Worm (Caenorhabditis elegans): Measurements from ENCODE around the gene coh-3.

DNA sequence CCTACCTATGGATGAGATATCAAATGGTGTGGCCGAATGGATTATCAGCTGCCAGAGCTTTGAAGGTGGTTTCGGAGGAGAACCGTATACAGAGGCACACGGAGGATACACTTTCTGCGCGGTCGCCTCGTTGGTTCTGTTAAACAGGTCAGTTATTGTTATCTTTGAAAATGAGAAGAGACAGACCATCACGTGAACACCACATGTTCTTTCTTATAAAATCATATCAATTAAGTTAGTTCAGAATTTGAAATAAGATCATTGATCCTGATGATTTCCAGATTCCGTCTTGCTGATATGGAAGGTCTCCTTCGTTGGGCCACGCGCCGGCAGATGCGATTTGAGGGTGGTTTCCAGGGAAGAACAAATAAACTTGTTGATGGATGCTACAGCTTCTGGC, 8.6 kb upstream of the coh-3 start:
- TF ChIP-seq sea-2 (GFP tag; IDR thresholded peaks at IDR 0.05) = no peak
- TF ChIP-seq zim-3 (tag; optimal IDR thresholded peaks at IDR 0.05) = no peak
- TF ChIP-seq snpc-4 (GFP tag; optimal IDR thresholded peaks at IDR 0.05) = no peak
- TF ChIP-seq snpc-4 (tag; optimal IDR thresholded peaks at IDR 0.05) = no peak
- TF ChIP-seq T07F8.4 (tag; optimal IDR thresholded peaks at IDR 0.05) = no peak
- TF ChIP-seq unc-62 (GFP tag; optimal IDR thresholded peaks at IDR 0.05) = no peak
- TF ChIP-seq him-1 (tag; optimal IDR thresholded peaks at IDR 0.05) = no peak
- TF ChIP-seq tlf-1 (GFP tag; optimal IDR thresholded peaks at IDR 0.05) = no peak
- no peak for TF ChIP-seq ZK185.1 (tag; optimal IDR thresholded peaks at IDR 0.05; ENCODE audit: poor library complexity, severe bottlenecking)
- TF ChIP-seq snpc-1.1 (tag; optimal IDR thresholded peaks at IDR 0.05; ENCODE audit: insufficient read depth) = no peak
- no peak for TF ChIP-seq pha-4 (tag; optimal IDR thresholded peaks at IDR 0.05)
- no peak for TF ChIP-seq ama-1 (optimal IDR thresholded peaks at IDR 0.05)
- TF ChIP-seq ama-1 (GFP tag; optimal IDR thresholded peaks at IDR 0.05) = no peak
- no peak for TF ChIP-seq ztf-22 (GFP tag; optimal IDR thresholded peaks at IDR 0.05)
